Worm (Caenorhabditis elegans) whole organism, L4 larva: ENCODE measurements around the gene W04G3.13.

Experiments used
- F49E8.2 ChIP-seq: sonication (generic microtip); optimal IDR thresholded peaks from 2 replicates; lab custom pipeline; 2016; ENCODE audit warnings: missing compliant biosample characterization, mild to moderate bottlenecking, missing genetic modification characterization, borderline replicate concordance
- ceh-62 ChIP-seq: sonication (generic microtip); optimal IDR thresholded peaks from 2 replicates; lab custom pipeline; 2017; ENCODE audit warnings: missing biosample characterization, missing genetic modification characterization
- ctbp-1 ChIP-seq: fragments of 200-800 bp; sonication (Bioruptor generic); IDR thresholded peaks from 2 replicates; pipeline ENCODE4 v1.3.6; 2022; ENCODE audit warnings: missing genetic modification reagents, missing genetic modification characterization, missing compliant biosample characterization
- nhr-10 ChIP-seq: fragments of 150-350 bp; optimal IDR thresholded peaks from 2 replicates; lab custom pipeline; 2014; ENCODE audit warnings: missing biosample characterization, missing genetic modification characterization
- nhr-111 ChIP-seq: fragments of 200-800 bp; sonication (Bioruptor generic); optimal IDR thresholded peaks from 2 replicates; lab custom pipeline; 2018; ENCODE audit warnings: mild to moderate bottlenecking, missing genetic modification characterization, missing compliant biosample characterization
- zip-11 ChIP-seq: fragments of 200-800 bp; sonication (Bioruptor generic); IDR thresholded peaks from 2 replicates; pipeline ENCODE4 v1.3.6; 2022; ENCODE audit warnings: missing genetic modification characterization, missing compliant biosample characterization

Gene W04G3.13

DNA sequence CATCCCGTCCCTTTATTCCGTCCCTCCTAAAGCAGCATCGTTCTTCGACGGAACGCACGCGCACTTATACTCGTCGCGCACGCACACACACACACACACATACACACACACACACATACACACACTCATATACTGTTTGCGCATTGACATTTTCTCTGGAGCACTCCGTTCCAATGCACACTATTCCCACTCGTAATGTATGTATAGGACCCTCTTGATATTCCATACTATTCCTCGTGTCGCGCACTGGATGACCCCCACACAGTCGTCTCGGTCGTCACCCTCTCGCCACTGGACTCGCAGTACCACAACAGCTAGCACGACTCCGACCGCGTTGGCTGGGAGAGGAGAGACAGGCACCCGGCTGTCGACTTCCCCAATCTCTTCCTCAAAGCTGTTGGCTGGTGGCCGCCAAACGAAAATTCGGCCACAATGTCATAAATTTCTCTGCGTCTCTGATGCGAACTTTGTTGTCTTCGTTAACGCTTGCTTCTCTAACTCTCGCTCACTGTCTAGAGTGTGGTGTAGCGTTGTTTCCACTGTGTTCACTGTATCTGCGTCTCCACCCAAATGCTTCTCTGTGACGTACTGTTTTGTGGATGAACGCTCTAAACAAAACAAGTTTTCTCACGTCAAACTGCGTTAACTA is 48.4 kb downstream of the W04G3.13 start (continued):
- TF ChIP-seq zip-11 (GFP tag; lab: Robert Waterston, UW) (no peak), ceh-62 (tag; lab: Kevin White, UChicago) (no peak), ctbp-1 (peak; percentile 96), F49E8.2 (tag; lab: Kevin White, UChicago) (no peak), nhr-111 (no peak), nhr-10 (tag; lab: Kevin White, UChicago) (peak; percentile 11)
